Worm (Caenorhabditis elegans) whole organism, L2 larva: ENCODE measurements around the gene him-5.

Experiments used
- C34F6.9 ChIP-seq: fragments of 150-350 bp; optimal IDR thresholded peaks from 2 replicates; lab custom pipeline; 2014; ENCODE audit warnings: missing biosample characterization, missing genetic modification characterization
- F13H6.1 ChIP-seq: sonication (generic microtip); optimal IDR thresholded peaks from 2 replicates; lab custom pipeline; 2016; ENCODE audit warnings: missing genetic modification characterization, missing compliant biosample characterization
- R02D3.7 ChIP-seq: fragments of 150-350 bp; optimal IDR thresholded peaks from 2 replicates; lab custom pipeline; 2014; ENCODE audit warnings: missing biosample characterization, missing genetic modification characterization
- Y55F3AM.14 ChIP-seq: fragments of 200-800 bp; sonication (Bioruptor generic); optimal IDR thresholded peaks from 2 replicates; lab custom pipeline; 2018; ENCODE audit warnings: mild to moderate bottlenecking, missing genetic modification characterization, missing compliant biosample characterization
- ZK546.5 ChIP-seq: sonication (generic microtip); optimal IDR thresholded peaks from 2 replicates; lab custom pipeline; 2017; ENCODE audit warnings: missing biosample characterization, missing genetic modification characterization
- alr-1 ChIP-seq: fragments of 150-350 bp; optimal IDR thresholded peaks from 2 replicates; lab custom pipeline; 2014; ENCODE audit warnings: missing biosample characterization, missing genetic modification characterization
- aly-2 ChIP-seq: fragments of 150-350 bp; optimal IDR thresholded peaks from 2 replicates; lab custom pipeline; 2014; ENCODE audit warnings: missing biosample characterization, missing genetic modification characterization
- ama-1 ChIP-seq: fragments of 150-350 bp; optimal IDR thresholded peaks from 2 replicates; lab custom pipeline; 2018; ENCODE audit warnings: inconsistent platforms
- blmp-1 ChIP-seq: sonication (generic microtip); optimal IDR thresholded peaks from 2 replicates; lab custom pipeline; 2017; ENCODE audit warnings: missing genetic modification characterization, mild to moderate bottlenecking, missing compliant biosample characterization, antibody characterized with exemption, moderate library complexity; ENCODE audit not compliant: insufficient read depth
- ceh-16 ChIP-seq: fragments of 150-350 bp; optimal IDR thresholded peaks from 2 replicates; lab custom pipeline; 2014; ENCODE audit warnings: missing biosample characterization, missing genetic modification characterization
- ceh-82 ChIP-seq: fragments of 150-350 bp; optimal IDR thresholded peaks from 2 replicates; lab custom pipeline; 2014; ENCODE audit warnings: missing biosample characterization, missing genetic modification characterization
- crh-2 ChIP-seq: sonication (generic microtip); optimal IDR thresholded peaks from 2 replicates; lab custom pipeline; 2017; ENCODE audit warnings: missing biosample characterization, missing genetic modification characterization
- egl-27 ChIP-seq: sonication (generic microtip); optimal IDR thresholded peaks from 3 replicates; lab custom pipeline; 2017; ENCODE audit warnings: missing biosample characterization, missing genetic modification reagents, missing genetic modification characterization
- elt-1 ChIP-seq: fragments of 150-350 bp; optimal IDR thresholded peaks from 2 replicates; lab custom pipeline; 2014; ENCODE audit warnings: missing biosample characterization, missing genetic modification characterization
- elt-3 ChIP-seq: sonication (generic microtip); optimal IDR thresholded peaks from 2 replicates; lab custom pipeline; 2017; ENCODE audit warnings: missing biosample characterization, missing genetic modification characterization
- gmeb-1 ChIP-seq: fragments of 150-350 bp; optimal IDR thresholded peaks from 2 replicates; lab custom pipeline; 2014; ENCODE audit warnings: missing biosample characterization, missing genetic modification characterization
- lin-11 ChIP-seq: fragments of 150-350 bp; sonication (generic microtip); optimal IDR thresholded peaks from 2 replicates; lab custom pipeline; 2014; ENCODE audit warnings: missing biosample characterization, missing genetic modification characterization, inconsistent platforms, mixed read lengths
- lin-13 ChIP-seq: fragments of 150-350 bp; optimal IDR thresholded peaks from 2 replicates; lab custom pipeline; 2014; ENCODE audit warnings: missing biosample characterization, missing genetic modification reagents, missing genetic modification characterization
- lin-39 ChIP-seq: fragments of 150-350 bp; optimal IDR thresholded peaks from 2 replicates; lab custom pipeline; 2014; ENCODE audit warnings: missing biosample characterization, missing genetic modification reagents, missing genetic modification characterization
- lsy-2 ChIP-seq, 2 experiments: fragments of 150-350 bp in 1 of 2; sonication (generic microtip) in 1 of 2; optimal IDR thresholded peaks; 2 replicates each; lab custom pipeline; 2014 to 2017; ENCODE audit warnings: missing biosample characterization in 2 of 2, missing genetic modification characterization in 2 of 2
- mbf-1 ChIP-seq: sonication (generic microtip); optimal IDR thresholded peaks from 2 replicates; lab custom pipeline; 2017; ENCODE audit warnings: missing biosample characterization, missing genetic modification characterization
- mdl-1 ChIP-seq, 2 experiments: fragments of 150-350 bp in 1 of 2; sonication (generic microtip) in 1 of 2; optimal IDR thresholded peaks; 2 replicates each; lab custom pipeline; 2017; ENCODE audit warnings: missing biosample characterization in 2 of 2, missing genetic modification characterization in 2 of 2
- nhr-10 ChIP-seq: sonication (generic microtip); optimal IDR thresholded peaks from 2 replicates; lab custom pipeline; 2017; ENCODE audit warnings: missing biosample characterization, missing genetic modification characterization
- nhr-11 ChIP-seq: fragments of 150-350 bp; optimal IDR thresholded peaks from 2 replicates; lab custom pipeline; 2014; ENCODE audit warnings: missing biosample characterization, missing genetic modification characterization
- nhr-129 ChIP-seq: fragments of 150-350 bp; optimal IDR thresholded peaks from 2 replicates; lab custom pipeline; 2014; ENCODE audit warnings: missing biosample characterization, missing genetic modification characterization
- nhr-21 ChIP-seq: fragments of 150-350 bp; optimal IDR thresholded peaks from 2 replicates; lab custom pipeline; 2014; ENCODE audit warnings: missing biosample characterization, missing genetic modification characterization
- nhr-23 ChIP-seq: fragments of 150-350 bp; optimal IDR thresholded peaks from 2 replicates; lab custom pipeline; 2014; ENCODE audit warnings: missing biosample characterization, missing genetic modification reagents, missing genetic modification characterization
- nhr-237 ChIP-seq: fragments of 150-350 bp; optimal IDR thresholded peaks from 2 replicates; lab custom pipeline; 2014; ENCODE audit warnings: missing biosample characterization, missing genetic modification characterization
- nhr-25 ChIP-seq: fragments of 150-350 bp; sonication (generic microtip); optimal IDR thresholded peaks from 3 replicates; lab custom pipeline; 2014; ENCODE audit warnings: missing biosample characterization, missing genetic modification characterization
- peb-1 ChIP-seq: fragments of 150-350 bp; optimal IDR thresholded peaks from 2 replicates; lab custom pipeline; 2014; ENCODE audit warnings: missing biosample characterization, missing genetic modification characterization
- sem-4 ChIP-seq: fragments of 150-350 bp; optimal IDR thresholded peaks from 2 replicates; lab custom pipeline; 2014; ENCODE audit warnings: missing biosample characterization, missing genetic modification reagents, missing genetic modification characterization
- sma-3 ChIP-seq: sonication (generic microtip); optimal IDR thresholded peaks from 2 replicates; lab custom pipeline; 2016; ENCODE audit warnings: missing genetic modification reagents, missing genetic modification characterization, missing compliant biosample characterization
- snpc-4 ChIP-seq: fragments of 150-350 bp; optimal IDR thresholded peaks from 2 replicates; lab custom pipeline; 2014; ENCODE audit warnings: missing biosample characterization, missing genetic modification characterization
- unc-62 ChIP-seq: fragments of 150-350 bp; optimal IDR thresholded peaks from 2 replicates; lab custom pipeline; 2014; ENCODE audit warnings: missing biosample characterization, missing genetic modification reagents, missing genetic modification characterization
- zag-1 ChIP-seq: fragments of 150-350 bp; optimal IDR thresholded peaks from 2 replicates; lab custom pipeline; 2014; ENCODE audit warnings: missing biosample characterization, missing genetic modification characterization
- ztf-11 ChIP-seq: sonication (generic microtip); optimal IDR thresholded peaks from 2 replicates; lab custom pipeline; 2017; ENCODE audit warnings: missing biosample characterization, missing genetic modification characterization
- ztf-4 ChIP-seq: fragments of 150-350 bp; optimal IDR thresholded peaks from 2 replicates; lab custom pipeline; 2014; ENCODE audit warnings: missing biosample characterization, missing genetic modification characterization

Gene him-5

ce11 chrV:14097358-14097757 lies 7.1 kb downstream of the him-5 start:
- TF ChIP-seq crh-2 = no peak
- TF ChIP-seq nhr-129 (tag; lab: Kevin White, UChicago) = no peak
- TF ChIP-seq mdl-1 (tag; optimal IDR thresholded peaks at IDR 0.05; lab: Kevin White, UChicago) = no peak
- TF ChIP-seq aly-2 (tag; lab: Kevin White, UChicago) = no peak
- TF ChIP-seq, all 48 proteins: peak for 0

ce11 chrV:14098519-14098918 lies 8.3 kb downstream of the him-5 start, which contains the start of the genes D1086.2 and D1086.1:
D1086.2 (minus strand) TSS chrV:14098668.
D1086.1 (plus strand) TSS chrV:14098858.
- peak; percentile 53 for TF ChIP-seq F13H6.1 (tag; lab: Kevin White, UChicago)
- TF ChIP-seq blmp-1 (tag; lab: Kevin White, UChicago) = no peak
- TF ChIP-seq nhr-129 (tag; lab: Kevin White, UChicago) = peak; percentile 23

ce11 chrV:14100886-14101285 lies 10.7 kb downstream of the him-5 start, which contains the start of gene D1086.12:
D1086.12 (plus strand) TSS chrV:14101186.
- no peak for TF ChIP-seq gmeb-1 (tag; lab: Kevin White, UChicago)
- TF ChIP-seq alr-1 (tag; lab: Kevin White, UChicago) = no peak
- TF ChIP-seq peb-1 (tag; lab: Kevin White, UChicago) = no peak
- TF ChIP-seq C34F6.9 (tag; lab: Kevin White, UChicago) = no peak
- TF ChIP-seq zag-1 = no peak
- no peak for TF ChIP-seq elt-1 (tag; lab: Kevin White, UChicago)
- no peak for TF ChIP-seq crh-2
- no peak for TF ChIP-seq R02D3.7 (tag; lab: Kevin White, UChicago)
- no peak for TF ChIP-seq sma-3
- TF ChIP-seq lin-39 (tag; lab: Kevin White, UChicago) = no peak
- TF ChIP-seq ztf-4 (tag; lab: Kevin White, UChicago) = no peak
- TF ChIP-seq ceh-82 (tag; lab: Kevin White, UChicago) = no peak
- no peak for TF ChIP-seq blmp-1 (tag; lab: Kevin White, UChicago)
- TF ChIP-seq nhr-21 = no peak
- TF ChIP-seq egl-27 (tag; lab: Kevin White, UChicago) = no peak

- TF ChIP-seq Y55F3AM.14 (no peak), mbf-1 (tag; lab: Kevin White, UChicago) (no peak), lsy-2 (tag; optimal IDR thresholded peaks at IDR 0.05; lab: Kevin White, UChicago) (no peak), ama-1 (lab: Kevin White, UChicago) (no peak), unc-62 (GFP tag; lab: Kevin White, UChicago) (no peak), nhr-129 (tag; lab: Kevin White, UChicago) (no peak), nhr-10 (tag; lab: Kevin White, UChicago) (no peak), snpc-4 (tag; lab: Kevin White, UChicago) (no peak), sem-4 (tag; lab: Kevin White, UChicago) (no peak), lin-13 (no peak), zag-1 (no peak), alr-1 (tag; lab: Kevin White, UChicago) (no peak), nhr-11 (tag; lab: Kevin White, UChicago) (no peak), gmeb-1 (tag; lab: Kevin White, UChicago) (no peak), ceh-16 (no peak), nhr-237 (tag; lab: Kevin White, UChicago) (no peak), ztf-4 (tag; lab: Kevin White, UChicago) (no peak), elt-3 (no peak), lin-39 (tag; lab: Kevin White, UChicago) (no peak), ztf-11 (tag; lab: Kevin White, UChicago) (no peak)
- TF ChIP-seq, all 48 proteins: peak for 0
Observed at ce11 chrV:14103970-14104369, 13.7 kb downstream of the him-5 start, which contains the start of gene D1086.9. D1086.9 (plus strand) TSS chrV:14104270.

ce11 chrV:14107511-14107910 lies 17.3 kb downstream of the him-5 start, which contains the start of gene H39E23.3:
H39E23.3 (plus strand) TSS chrV:14107811.
- no peak for TF ChIP-seq elt-3
- no peak for TF ChIP-seq ZK546.5 (tag; lab: Kevin White, UChicago)
- TF ChIP-seq lin-11 (tag; lab: Kevin White, UChicago) = no peak
- TF ChIP-seq nhr-23 = no peak
- no peak for TF ChIP-seq lin-39 (tag; lab: Kevin White, UChicago)
- TF ChIP-seq nhr-25 (tag; lab: Kevin White, UChicago) = no peak
- TF ChIP-seq, all 48 proteins: peak for 0
